Worm (Caenorhabditis elegans): ENCODE data around the gene C14C10.5.
A peak's percentile ranks its signal among the peaks of the same experiment; 100 is the strongest.

C14C10.5 gene

ce11 chrV:12634050-12634449 lies 34.1 kb downstream of the C14C10.5 start:
- TF ChIP-seq hlh-11 (tag; optimal IDR thresholded peaks at IDR 0.05) = no peak
- peak; percentile 45 for TF ChIP-seq pqm-1 (tag; optimal IDR thresholded peaks at IDR 0.05)
- TF ChIP-seq nhr-28 (tag; optimal IDR thresholded peaks at IDR 0.05) = peak; percentile 36

ce11 chrV:12634746-12635145 lies 34.8 kb downstream of the C14C10.5 start:
- TF ChIP-seq saeg-2 (GFP tag; IDR thresholded peaks at IDR 0.05) (no peak), nhr-6 (tag; optimal IDR thresholded peaks at IDR 0.05) (peak; percentile 20), lim-7 (GFP tag; IDR thresholded peaks at IDR 0.05) (no peak), daf-16 (GFP tag; optimal IDR thresholded peaks at IDR 0.05) (peak in 1 of 2 experiments; percentile 15), daf-16 (tag; optimal IDR thresholded peaks at IDR 0.05) (peak; percentile 26), mxl-2 (GFP tag; conservative IDR thresholded peaks at IDR 0.05) (peak; percentile 95), aha-1 (tag) (peak; percentile 91)

ce11 chrV:12635218-12635617 lies 35.2 kb downstream of the C14C10.5 start:
- TF ChIP-seq nhr-28 (tag; optimal IDR thresholded peaks at IDR 0.05) (peak; percentile 86), mxl-3 (GFP tag; optimal IDR thresholded peaks at IDR 0.05) (peak; percentile 44), arid-1 (GFP tag; conservative IDR thresholded peaks at IDR 0.05) (no peak), skn-1 (tag; optimal IDR thresholded peaks at IDR 0.05) (no peak), daf-16 (GFP tag; optimal IDR thresholded peaks at IDR 0.05) (no peak), daf-16 (tag; optimal IDR thresholded peaks at IDR 0.05) (peak; percentile 45), lin-1 (GFP tag; IDR thresholded peaks at IDR 0.05) (no peak), hlh-30 (tag; optimal IDR thresholded peaks at IDR 0.05; ENCODE audit: insufficient read depth) (peak; percentile 86), mdl-1 (tag; optimal IDR thresholded peaks at IDR 0.05) (peak; percentile 58 to 85), nhr-77 (tag; optimal IDR thresholded peaks at IDR 0.05) (peak; percentile 76), nhr-42 (GFP tag; IDR thresholded peaks at IDR 0.05) (no peak), dve-1 (tag; optimal IDR thresholded peaks at IDR 0.05; ENCODE audit: insufficient read depth) (peak; percentile 87), hlh-11 (tag; optimal IDR thresholded peaks at IDR 0.05) (peak; percentile 38), aha-1 (tag) (peak; percentile 30), php-3 (GFP tag; IDR thresholded peaks at IDR 0.05) (peak; percentile 50; the same call in 1 of the 2 replicates), dmd-6 (GFP tag; IDR thresholded peaks at IDR 0.05) (peak; percentile 51)

ce11 chrV:12636248-12636647 lies 36.3 kb downstream of the C14C10.5 start:
- TF ChIP-seq lsy-2 (tag; optimal IDR thresholded peaks at IDR 0.05) (no peak), ces-1 (GFP tag; optimal IDR thresholded peaks at IDR 0.05) (no peak), unc-62 (GFP tag; optimal IDR thresholded peaks at IDR 0.05 in 1 of 2) (peak in 1 of 2 experiments; percentile 28), unc-62 (tag; optimal IDR thresholded peaks at IDR 0.05) (no peak), hlh-11 (tag; optimal IDR thresholded peaks at IDR 0.05) (peak; percentile 42), zip-2 (tag; optimal IDR thresholded peaks at IDR 0.05) (no peak), mdl-1 (tag; optimal IDR thresholded peaks at IDR 0.05) (peak in 1 of 2 experiments; percentile 20), nhr-11 (tag; optimal IDR thresholded peaks at IDR 0.05) (peak; percentile 35), spr-3 (GFP tag; optimal IDR thresholded peaks at IDR 0.05) (no peak), aly-2 (tag; optimal IDR thresholded peaks at IDR 0.05) (no peak), nhr-48 (tag; optimal IDR thresholded peaks at IDR 0.05) (peak; percentile 13), tra-1 (GFP tag; IDR thresholded peaks at IDR 0.05) (0 out of 2 replicates have a peak, but pooled peaks have one; percentile 43), T26A8.4 (GFP tag; IDR thresholded peaks at IDR 0.05) (no peak), aha-1 (tag) (peak; percentile 32), attf-4 (tag; optimal IDR thresholded peaks at IDR 0.05) (no peak), hlh-30 (tag; optimal IDR thresholded peaks at IDR 0.05; ENCODE audit: insufficient read depth) (peak; percentile 26), mep-1 (tag; optimal IDR thresholded peaks at IDR 0.05) (peak; percentile 1), daf-16 (GFP tag; optimal IDR thresholded peaks at IDR 0.05) (peak in 1 of 2 experiments; percentile 50), daf-16 (tag; optimal IDR thresholded peaks at IDR 0.05) (no peak)

ce11 chrV:12637238-12637690 lies 37.3 kb downstream of the C14C10.5 start, which contains the start of gene F56H9.2:
TSS of gene F56H9.2 (plus strand) at chrV:12637663.
- peak; percentile 95 for TF ChIP-seq php-3 (GFP tag; IDR thresholded peaks at IDR 0.05)
- TF ChIP-seq mdt-29 (GFP tag; IDR thresholded peaks at IDR 0.05) = peak; percentile 36; the same call in 1 of the 2 replicates
- TF ChIP-seq vab-7 (GFP tag; IDR thresholded peaks at IDR 0.05) = no peak
- no peak for TF ChIP-seq ceh-28 (tag; optimal IDR thresholded peaks at IDR 0.05)
- peak; percentile 74; the same call in 1 of the 2 replicates for TF ChIP-seq saeg-2 (GFP tag; IDR thresholded peaks at IDR 0.05)
- peak; percentile 95 for TF ChIP-seq hlh-11 (tag; optimal IDR thresholded peaks at IDR 0.05)
- TF ChIP-seq lsy-2 (tag; optimal IDR thresholded peaks at IDR 0.05) = peak; percentile 59 to 60
- TF ChIP-seq mep-1 (tag; optimal IDR thresholded peaks at IDR 0.05) = peak; percentile 76
- TF ChIP-seq jun-1 (tag; optimal IDR thresholded peaks at IDR 0.05) = peak; percentile 23
- TF ChIP-seq nhr-41 (GFP tag; IDR thresholded peaks at IDR 0.05) = 0 out of 2 replicates have a peak, but pooled peaks have one; percentile 18
- TF ChIP-seq mdl-1 (tag; optimal IDR thresholded peaks at IDR 0.05) = peak; percentile 32 to 85
- no peak for TF ChIP-seq mes-2 (tag; optimal IDR thresholded peaks at IDR 0.05; ENCODE audit: poor library complexity, severe bottlenecking)
- peak; percentile 67 for TF ChIP-seq nhr-25 (tag; optimal IDR thresholded peaks at IDR 0.05; ENCODE audit: borderline replicate concordance, insufficient read depth)
- TF ChIP-seq nhr-6 (tag; optimal IDR thresholded peaks at IDR 0.05) = peak; percentile 88
- peak; percentile 97 for TF ChIP-seq aha-1 (tag)
- TF ChIP-seq lin-1 (GFP tag; IDR thresholded peaks at IDR 0.05) = peak; percentile 60; the same call in 1 of the 2 replicates
- TF ChIP-seq hif-1 (tag; optimal IDR thresholded peaks at IDR 0.05) = peak in 1 of 2 experiments; percentile 30

Measured in whole organism, L4 larva.